Worm (Caenorhabditis elegans) whole organism, midembryonic: ENCODE results near the gene sqv-3.

ENCODE experiments used
- T22C8.4 ChIP-seq: fragments of 200-800 bp; sonication (Bioruptor generic); IDR thresholded peaks from 2 replicates; pipeline ENCODE4 v1.3.6; 2022; ENCODE audit warnings: missing genetic modification characterization, missing compliant biosample characterization
- cog-1 ChIP-seq: sonication (generic microtip); optimal IDR thresholded peaks from 2 replicates; lab custom pipeline; 2016; ENCODE audit warnings: missing genetic modification characterization, missing compliant biosample characterization
- flt-1 ChIP-seq: fragments of 200-800 bp; sonication (Bioruptor generic); IDR thresholded peaks from 2 replicates; pipeline ENCODE4 v1.3.6; 2022; ENCODE audit warnings: missing genetic modification characterization, missing compliant biosample characterization
- klf-2 ChIP-seq: fragments of 200-800 bp; sonication (Bioruptor generic); conservative IDR thresholded peaks from 2 replicates; pipeline ENCODE4 v1.3.6; 2022; ENCODE audit warnings: missing genetic modification reagents, missing genetic modification characterization, missing compliant biosample characterization
- med-1 ChIP-seq: sonication (generic microtip); optimal IDR thresholded peaks from 2 replicates; lab custom pipeline; 2017; ENCODE audit warnings: missing genetic modification characterization, mild to moderate bottlenecking, missing compliant biosample characterization, antibody characterized with exemption, missing genetic modification reagents; ENCODE audit not compliant: insufficient read depth
- ref-1 ChIP-seq: fragments of 200-800 bp; sonication (Bioruptor generic); conservative IDR thresholded peaks from 2 replicates; pipeline ENCODE4 v1.3.6; 2022; ENCODE audit warnings: missing genetic modification reagents, missing genetic modification characterization, missing compliant biosample characterization
- tab-1 ChIP-seq: fragments of 200-800 bp; sonication (Bioruptor generic); IDR thresholded peaks from 2 replicates; pipeline ENCODE4 v1.3.6; 2022; ENCODE audit warnings: missing genetic modification characterization, missing compliant biosample characterization
- ztf-23 ChIP-seq: fragments of 200-800 bp; sonication (Bioruptor generic); IDR thresholded peaks from 2 replicates; pipeline ENCODE4 v1.3.6; 2022; ENCODE audit warnings: missing genetic modification reagents, missing genetic modification characterization, missing compliant biosample characterization
- ztf-29 ChIP-seq: fragments of 200-800 bp; sonication (Bioruptor generic); IDR thresholded peaks from 2 replicates; pipeline ENCODE4 v1.3.6; 2022; ENCODE audit warnings: missing genetic modification reagents, missing genetic modification characterization, missing compliant biosample characterization

DNA sequence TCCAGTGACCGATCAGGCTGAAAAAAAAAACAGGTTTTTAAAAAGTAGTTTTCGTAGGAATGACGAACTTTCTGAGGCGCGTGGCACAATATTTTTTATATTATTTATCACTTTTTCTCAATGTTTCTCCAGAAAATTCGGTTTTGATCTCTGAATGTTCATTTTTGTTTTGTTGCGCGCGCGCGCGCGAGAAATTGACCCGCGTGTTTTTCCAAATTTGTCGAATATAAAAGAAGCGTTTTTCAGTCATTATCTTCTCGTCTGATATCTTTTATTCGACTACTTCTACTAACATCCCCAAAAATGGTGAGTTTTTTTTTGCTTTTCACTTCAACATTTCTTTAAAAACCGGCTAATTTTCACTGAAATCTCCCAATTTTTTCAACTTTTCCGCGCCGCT is 21.3 kb downstream of the sqv-3 start, which contains the start of gene rmd-1:
- TF ChIP-seq ztf-23 (no peak), flt-1 (GFP tag; lab: Robert Waterston, UW) (no peak), ztf-29 (GFP tag; lab: Robert Waterston, UW) (no peak), med-1 (GFP tag; lab: Kevin White, UChicago) (no peak), cog-1 (no peak), tab-1 (no peak), ref-1 (GFP tag; lab: Robert Waterston, UW) (no peak), T22C8.4 (GFP tag; lab: Robert Waterston, UW) (no peak), klf-2 (GFP tag; lab: Robert Waterston, UW) (no peak)
